Fruit fly (Drosophila melanogaster) whole organism, adult: ENCODE results near the gene CG4297.

Experiments used
- CG11617 ChIP-seq: fragments of 200-800 bp; sonication (Bioruptor generic); optimal IDR thresholded peaks from 2 replicates; lab custom pipeline; 2017; ENCODE audit warnings: mild to moderate bottlenecking, missing biosample characterization, missing genetic modification reagents, missing genetic modification characterization
- CG12768 ChIP-seq: fragments of 200-800 bp; sonication (Bioruptor generic); optimal IDR thresholded peaks from 2 replicates; lab custom pipeline; 2017; ENCODE audit warnings: missing biosample characterization, missing genetic modification characterization, mild to moderate bottlenecking, moderate library complexity, missing genetic modification reagents
- CG14711 ChIP-seq: fragments of 200-800 bp; sonication (Bioruptor generic); optimal IDR thresholded peaks from 2 replicates; lab custom pipeline; 2018; ENCODE audit warnings: missing biosample characterization, mild to moderate bottlenecking, missing genetic modification characterization, moderate library complexity
- CG1620 ChIP-seq: fragments of 200-800 bp; sonication (Bioruptor generic); optimal IDR thresholded peaks from 2 replicates; lab custom pipeline; 2016; ENCODE audit warnings: missing biosample characterization, missing genetic modification characterization
- CG33017 ChIP-seq: fragments of 200-800 bp; sonication (Bioruptor generic); optimal IDR thresholded peaks from 2 replicates; lab custom pipeline; 2018; ENCODE audit warnings: missing biosample characterization, mild to moderate bottlenecking, missing genetic modification characterization, moderate library complexity
- CG5204 ChIP-seq: fragments of 200-800 bp; sonication (Bioruptor generic); optimal IDR thresholded peaks from 2 replicates; lab custom pipeline; 2016; ENCODE audit warnings: missing biosample characterization, missing genetic modification characterization
- CG7045 ChIP-seq: fragments of 200-800 bp; sonication (Bioruptor generic); optimal IDR thresholded peaks from 2 replicates; lab custom pipeline; 2017; ENCODE audit warnings: missing biosample characterization, mild to moderate bottlenecking, missing genetic modification characterization
- CG7101 ChIP-seq: fragments of 200-800 bp; sonication (Bioruptor generic); optimal IDR thresholded peaks from 2 replicates; lab custom pipeline; 2018; ENCODE audit warnings: missing biosample characterization, mild to moderate bottlenecking, missing genetic modification characterization, moderate library complexity
- Clk ChIP-seq: fragments of 200-800 bp; sonication (Bioruptor generic); optimal IDR thresholded peaks from 2 replicates; lab custom pipeline; 2017; ENCODE audit warnings: missing biosample characterization, missing genetic modification characterization
- Crg-1 ChIP-seq: fragments of 200-800 bp; sonication (Bioruptor generic); optimal IDR thresholded peaks from 2 replicates; lab custom pipeline; 2016; ENCODE audit warnings: missing biosample characterization, missing genetic modification characterization
- Hr96 ChIP-seq: fragments of 200-800 bp; sonication (Bioruptor generic); optimal IDR thresholded peaks from 2 replicates; lab custom pipeline; 2016; ENCODE audit warnings: missing biosample characterization, missing genetic modification characterization
- Mnt ChIP-seq: fragments of 200-800 bp; sonication (Bioruptor generic); optimal IDR thresholded peaks from 2 replicates; lab custom pipeline; 2016; ENCODE audit warnings: missing biosample characterization, mild to moderate bottlenecking, missing genetic modification characterization
- bab1 ChIP-seq: fragments of 200-800 bp; sonication (Bioruptor generic); optimal IDR thresholded peaks from 3 replicates; lab custom pipeline; 2019; ENCODE audit warnings: missing biosample characterization, mild to moderate bottlenecking, missing genetic modification characterization, moderate library complexity
- cic ChIP-seq: fragments of 200-800 bp; sonication (Bioruptor generic); optimal IDR thresholded peaks from 2 replicates; lab custom pipeline; 2017; ENCODE audit warnings: missing biosample characterization, mild to moderate bottlenecking, missing genetic modification characterization, moderate library complexity
- cnc ChIP-seq, 2 experiments: fragments of >200 bp; optimal IDR thresholded peaks; 2 replicates each; lab custom pipeline; 2017
- kay ChIP-seq: fragments of 200-800 bp; sonication (Bioruptor generic); peaks from one replicate; lab custom pipeline; 2016; ENCODE audit warnings: missing biosample characterization, missing genetic modification characterization, borderline replicate concordance
- ovo ChIP-seq: fragments of 200-800 bp; sonication (Bioruptor generic); optimal IDR thresholded peaks from 2 replicates; lab custom pipeline; 2016; ENCODE audit warnings: missing biosample characterization, missing genetic modification characterization
- pad ChIP-seq: fragments of 200-800 bp; sonication (Bioruptor generic); optimal IDR thresholded peaks from 3 replicates; lab custom pipeline; 2017; ENCODE audit warnings: missing biosample characterization, missing genetic modification characterization, mild to moderate bottlenecking, moderate library complexity, missing genetic modification reagents
- tj ChIP-seq: fragments of 200-800 bp; sonication (Bioruptor generic); optimal IDR thresholded peaks from 3 replicates; lab custom pipeline; 2017; ENCODE audit warnings: missing biosample characterization, mild to moderate bottlenecking, missing genetic modification characterization, moderate library complexity
- toe ChIP-seq: fragments of 200-800 bp; sonication (Bioruptor generic); optimal IDR thresholded peaks from 2 replicates; lab custom pipeline; 2016; ENCODE audit warnings: missing biosample characterization, missing genetic modification characterization

CG4297 gene

DNA sequence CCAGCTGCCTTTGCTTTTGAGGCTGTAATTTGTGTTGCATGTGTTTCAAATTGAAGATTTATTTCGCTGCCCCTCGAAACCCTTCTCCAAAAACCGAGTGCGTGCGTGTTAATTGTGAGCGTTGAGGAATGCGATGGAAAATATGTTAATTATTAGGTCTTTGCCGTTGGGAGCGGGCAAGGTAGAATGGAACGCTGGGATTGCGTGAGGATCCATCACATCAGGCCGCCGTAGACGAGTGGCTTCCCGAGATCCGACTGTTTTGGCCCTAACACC, 30.6 kb downstream of the CG4297 start:
- TF ChIP-seq CG1620 (no peak), CG33017 (tag; lab: Kevin White, UChicago) (no peak), CG11617 (GFP tag; lab: Kevin White, UChicago) (no peak), cnc (optimal IDR thresholded peaks at IDR 0.05; lab: Kevin White, UChicago) (no peak)

DNA sequence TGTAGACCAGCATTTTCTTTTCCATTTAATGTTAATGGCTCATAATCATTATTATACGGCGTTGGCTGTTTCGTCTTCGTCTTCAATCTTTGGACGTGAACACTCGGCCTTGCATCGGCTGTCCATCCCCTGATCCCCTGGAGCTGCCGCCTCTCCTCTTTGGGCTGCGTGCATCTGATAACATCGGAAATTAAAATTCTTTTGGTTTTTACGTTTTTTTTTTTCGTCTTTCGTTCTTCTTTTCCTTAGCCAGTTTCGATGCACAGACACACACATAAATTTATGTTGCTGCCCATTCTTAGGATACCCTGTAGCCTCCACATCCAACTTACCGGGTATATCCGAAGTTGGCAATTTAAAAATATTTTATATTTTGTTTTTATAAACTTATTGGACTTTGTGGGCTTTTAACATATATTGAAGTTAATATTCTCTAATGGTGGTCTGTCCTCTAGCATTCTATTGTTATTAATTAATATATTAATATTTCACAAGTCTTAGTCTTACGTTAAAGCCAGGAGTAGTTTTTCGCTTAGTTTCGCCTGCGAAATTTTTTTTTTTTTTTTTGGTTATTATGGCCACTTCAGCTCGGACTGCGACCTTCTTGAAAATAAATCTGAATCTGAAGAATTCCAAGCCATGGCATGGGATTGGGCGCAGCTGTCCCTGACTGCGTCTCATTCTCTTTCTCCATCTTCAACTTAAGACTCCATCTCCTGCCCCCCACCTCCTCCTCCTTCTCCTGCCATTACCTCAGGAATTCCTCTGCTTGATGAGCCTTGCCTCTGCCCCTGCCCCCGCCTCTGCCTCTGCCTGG, 31.2 kb downstream of the CG4297 start:
- TF ChIP-seq bab1 (GFP tag; lab: Kevin White, UChicago) (no peak), toe (GFP tag; lab: Kevin White, UChicago) (no peak), Clk (GFP tag; lab: Kevin White, UChicago) (no peak), cic (GFP tag; lab: Kevin White, UChicago) (no peak), Crg-1 (GFP tag; lab: Kevin White, UChicago) (no peak), tj (no peak), cnc (optimal IDR thresholded peaks at IDR 0.05; lab: Kevin White, UChicago) (no peak), CG1620 (no peak), CG7101 (no peak), kay (GFP tag; lab: Kevin White, UChicago) (no peak), ovo (GFP tag; lab: Kevin White, UChicago) (no peak), CG33017 (tag; lab: Kevin White, UChicago) (no peak), CG14711 (tag; lab: Kevin White, UChicago) (no peak), CG7045 (GFP tag; lab: Kevin White, UChicago) (no peak), pad (GFP tag; lab: Kevin White, UChicago) (no peak), Mnt (GFP tag; lab: Kevin White, UChicago) (no peak), Hr96 (GFP tag; lab: Kevin White, UChicago) (no peak), CG11617 (GFP tag; lab: Kevin White, UChicago) (no peak)

DNA sequence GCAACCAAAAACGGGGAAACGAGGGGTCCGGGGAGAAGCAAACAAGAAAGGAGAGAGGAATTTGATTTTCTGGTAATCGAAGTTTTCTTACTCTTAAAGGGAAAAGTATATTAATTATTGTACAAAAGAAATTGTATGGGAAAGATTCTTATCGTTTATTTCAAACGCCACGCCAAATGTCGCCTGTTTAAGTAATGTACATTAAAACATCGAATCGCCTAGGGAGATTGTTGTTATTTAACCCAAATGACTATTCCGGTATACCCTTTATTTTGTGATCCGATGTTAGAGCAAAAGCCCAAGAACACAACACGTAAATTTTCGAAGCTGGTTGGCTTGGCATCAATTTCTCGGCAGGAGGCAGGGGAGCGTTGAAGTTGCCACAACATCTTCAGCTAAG, 32.7 kb downstream of the CG4297 start:
- TF ChIP-seq CG12768 (GFP tag; lab: Kevin White, UChicago) = no peak
- no peak for TF ChIP-seq Mnt (GFP tag; lab: Kevin White, UChicago)
- TF ChIP-seq bab1 (GFP tag; lab: Kevin White, UChicago) = no peak

DNA sequence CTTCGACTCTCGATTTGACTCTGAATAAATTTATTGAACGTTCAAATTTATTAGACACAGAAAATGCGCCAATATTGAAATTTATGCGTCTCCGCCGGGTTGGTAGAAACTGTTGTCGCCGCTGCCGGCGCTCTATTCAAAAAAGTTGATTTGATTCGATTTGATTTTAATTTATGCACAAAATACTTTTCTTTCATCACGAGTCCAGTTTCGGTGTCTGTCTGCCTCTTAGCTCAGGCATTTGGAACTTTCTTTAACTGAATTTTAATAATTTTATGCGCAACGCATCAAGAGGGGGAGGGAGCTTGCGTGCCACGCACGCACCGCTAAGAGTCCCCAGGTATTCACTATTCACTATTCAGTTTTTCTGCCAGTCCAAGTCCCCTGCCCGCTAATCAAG, 34.5 kb downstream of the CG4297 start:
- TF ChIP-seq CG5204 (GFP tag; lab: Kevin White, UChicago) (no peak), CG7101 (no peak), CG1620 (no peak), bab1 (GFP tag; lab: Kevin White, UChicago) (no peak), CG33017 (tag; lab: Kevin White, UChicago) (no peak), pad (GFP tag; lab: Kevin White, UChicago) (no peak), Clk (GFP tag; lab: Kevin White, UChicago) (no peak)

DNA sequence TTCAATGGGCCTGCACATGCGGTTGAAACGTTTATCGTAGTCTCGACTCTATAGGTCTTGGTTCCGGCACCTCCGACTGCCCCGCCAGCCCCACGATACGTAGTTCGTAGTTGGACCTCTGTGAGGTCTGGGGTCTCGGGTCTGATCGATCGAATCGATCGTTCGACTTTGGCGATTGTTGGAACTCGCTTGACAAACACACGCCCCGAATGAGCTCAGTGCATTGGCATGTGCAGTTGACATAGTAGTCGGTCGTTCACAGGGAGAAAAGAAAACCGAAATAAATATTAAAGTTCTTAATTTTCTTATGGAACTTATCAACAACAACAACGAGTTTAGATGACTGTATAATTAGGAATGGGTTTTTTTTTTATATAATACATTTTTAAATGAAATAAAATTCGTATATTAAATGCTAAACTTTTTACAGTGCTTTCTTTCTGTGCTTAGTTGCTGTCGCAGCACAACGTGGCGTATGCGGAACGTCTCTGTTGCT, 36.6 kb downstream of the CG4297 start:
- TF ChIP-seq Hr96 (GFP tag; lab: Kevin White, UChicago) (peak; percentile 64), Crg-1 (GFP tag; lab: Kevin White, UChicago) (peak; percentile 74), kay (GFP tag; lab: Kevin White, UChicago) (peak; percentile 89), CG33017 (tag; lab: Kevin White, UChicago) (peak; percentile 94), ovo (GFP tag; lab: Kevin White, UChicago) (peak; percentile 59), CG11617 (GFP tag; lab: Kevin White, UChicago) (peak; percentile 91), CG7101 (peak; percentile 94), CG14711 (tag; lab: Kevin White, UChicago) (peak; percentile 92), CG7045 (GFP tag; lab: Kevin White, UChicago) (peak; percentile 87), CG1620 (peak; percentile 77), Mnt (GFP tag; lab: Kevin White, UChicago) (peak; percentile 74), toe (GFP tag; lab: Kevin White, UChicago) (peak; percentile 49), cic (GFP tag; lab: Kevin White, UChicago) (peak; percentile 86), cnc (optimal IDR thresholded peaks at IDR 0.05; lab: Kevin White, UChicago) (no peak), Clk (GFP tag; lab: Kevin White, UChicago) (peak; percentile 41), CG12768 (GFP tag; lab: Kevin White, UChicago) (peak; percentile 97), CG5204 (GFP tag; lab: Kevin White, UChicago) (peak; percentile 76), pad (GFP tag; lab: Kevin White, UChicago) (peak; percentile 78), tj (peak; percentile 99), bab1 (GFP tag; lab: Kevin White, UChicago) (peak; percentile 93)

DNA sequence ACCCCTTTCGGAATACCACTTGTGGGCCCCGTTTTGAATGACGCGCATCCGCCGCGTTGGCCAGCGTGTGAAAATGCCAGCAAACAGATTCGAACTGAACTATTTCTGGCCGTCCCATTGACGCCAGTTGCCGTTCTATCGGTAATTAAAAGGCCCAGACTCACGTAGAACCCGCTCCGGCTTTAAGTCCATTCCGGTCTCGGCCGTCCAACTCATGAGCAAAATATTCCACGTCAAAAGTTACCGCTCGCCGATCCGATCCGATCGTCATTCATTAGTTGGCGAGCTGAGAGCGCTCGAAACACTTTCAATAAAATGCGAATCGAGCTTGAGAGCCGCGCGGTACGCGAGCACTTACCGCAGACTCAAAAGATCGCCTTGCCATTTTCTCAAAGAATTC, 37.6 kb downstream of the CG4297 start:
- TF ChIP-seq CG11617 (GFP tag; lab: Kevin White, UChicago) (no peak), cic (GFP tag; lab: Kevin White, UChicago) (peak; percentile 43), kay (GFP tag; lab: Kevin White, UChicago) (peak; percentile 41), Hr96 (GFP tag; lab: Kevin White, UChicago) (no peak), bab1 (GFP tag; lab: Kevin White, UChicago) (no peak), Crg-1 (GFP tag; lab: Kevin White, UChicago) (no peak), CG12768 (GFP tag; lab: Kevin White, UChicago) (no peak)
